Worm (Caenorhabditis elegans) whole organism, L4/young adult: ENCODE results near the gene chil-24.

ENCODE experiments used
- W03F9.2 ChIP-seq: fragments of 150-350 bp; optimal IDR thresholded peaks from 2 replicates; lab custom pipeline; 2014; ENCODE audit warnings: missing biosample characterization, missing genetic modification characterization
- dao-5 ChIP-seq: sonication (generic microtip); optimal IDR thresholded peaks from 2 replicates; lab custom pipeline; 2016; ENCODE audit warnings: missing genotype, missing genetic modification characterization, moderate library complexity, missing compliant biosample characterization
- him-1 ChIP-seq: sonication (generic microtip); optimal IDR thresholded peaks from 2 replicates; lab custom pipeline; 2016; ENCODE audit warnings: missing genotype, missing genetic modification reagents, missing genetic modification characterization, missing compliant biosample characterization

- TF ChIP-seq dao-5 (tag; lab: Kevin White, UChicago) (no peak), him-1 (tag; lab: Kevin White, UChicago) (no peak), W03F9.2 (no peak)
Measured at ce11 chrII:3096857-3097256, 32.1 kb upstream of the chil-24 start, which contains the start of gene Y25C1A.14.
